Fruit fly (Drosophila melanogaster) ovary, adult (tissue): ENCODE measurements around the gene Pmm2.

Source experiments
- CG17801 ChIP-seq: fragments of 200-800 bp; optimal IDR thresholded peaks from 2 replicates; lab custom pipeline; 2019; ENCODE audit warnings: missing biosample characterization, mild to moderate bottlenecking, missing genetic modification characterization, moderate library complexity; ENCODE audit not compliant: partially characterized antibody

Gene Pmm2

DNA sequence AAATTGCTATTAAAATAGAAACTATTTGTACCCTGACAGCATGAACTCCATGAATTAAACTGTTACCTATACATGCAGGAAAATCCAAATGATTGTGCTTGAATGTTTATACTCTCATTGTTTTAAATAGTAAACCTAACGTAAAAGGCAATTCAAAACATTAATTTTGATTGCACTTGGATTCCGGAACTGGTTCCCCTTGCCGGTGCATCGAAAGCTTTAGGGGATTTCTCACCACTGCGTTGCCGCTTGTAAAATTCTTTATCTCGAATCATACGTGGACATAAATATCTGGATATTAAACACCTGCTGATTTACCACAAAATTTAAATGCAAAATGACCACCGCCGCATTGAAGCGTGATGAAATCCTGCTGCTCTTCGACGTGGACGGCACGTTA lies at the start of gene Pmm2:
Gene Pmm2, plus strand, starts transcription at position 273 of the 400 bp plus-strand sequence.
- peak; percentile 9 for TF ChIP-seq CG17801 (GFP tag; lab: Kevin White, UChicago)

DNA sequence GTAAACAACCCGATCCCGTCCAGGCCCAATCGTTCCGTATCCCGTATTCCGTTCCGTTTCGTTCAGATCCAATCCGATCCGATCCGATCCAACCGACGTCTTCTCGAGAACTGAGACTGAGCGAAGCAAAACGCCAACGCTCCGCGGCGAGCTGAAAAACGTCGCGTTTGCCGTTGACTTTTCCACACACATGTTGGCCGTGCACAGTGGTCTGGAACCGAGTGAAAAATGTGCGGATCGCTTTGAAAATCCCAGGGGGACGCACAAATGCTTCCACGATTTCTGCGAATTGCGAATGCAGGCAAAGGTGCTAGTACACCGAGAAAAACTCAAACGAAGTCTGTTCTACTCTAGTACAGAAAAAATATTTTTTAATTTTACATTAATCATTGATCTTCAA lies 49.4 kb upstream of the Pmm2 start, which contains the start of gene CG10663:
Gene CG10663, minus strand, starts transcription at position 88 of the 400 bp plus-strand sequence.
- TF ChIP-seq CG17801 (GFP tag; lab: Kevin White, UChicago), result no peak

- TF ChIP-seq CG17801 (GFP tag; lab: Kevin White, UChicago), result no peak
Observed at dm6 chr3L:12486175-12486574, 48.2 kb upstream of the Pmm2 start.

dm6 chr3L:12489952-12490351 lies 44.4 kb upstream of the Pmm2 start:
- no peak for TF ChIP-seq CG17801 (GFP tag; lab: Kevin White, UChicago)

dm6 chr3L:12490418-12491035 lies 43.9 kb upstream of the Pmm2 start, which contains the start of gene CG10660:
Gene CG10660, minus strand, starts transcription at chr3L:12490676.
- TF ChIP-seq CG17801 (GFP tag; lab: Kevin White, UChicago), result peak; percentile 86

DNA sequence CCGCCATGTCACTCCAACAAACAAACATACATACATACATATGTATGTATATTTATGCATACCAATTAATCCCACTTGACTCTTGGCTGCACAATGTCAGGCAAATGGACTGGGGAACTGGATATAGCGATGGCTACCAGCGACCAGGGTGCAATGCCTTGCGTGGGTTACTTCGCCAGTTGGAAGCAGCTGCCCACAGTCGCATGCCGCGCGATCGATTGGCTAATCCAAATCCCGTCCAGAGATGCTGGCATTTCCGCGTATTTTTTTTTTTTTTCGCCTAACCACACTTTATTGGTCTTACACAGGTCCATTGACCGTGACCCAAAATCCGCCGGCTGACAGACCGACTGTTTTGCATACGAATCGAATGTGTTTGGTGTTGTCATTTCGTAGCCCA lies 40.1 kb upstream of the Pmm2 start:
- no peak for TF ChIP-seq CG17801 (GFP tag; lab: Kevin White, UChicago)

- TF ChIP-seq CG17801 (GFP tag; lab: Kevin White, UChicago), result no peak
Observed at dm6 chr3L:12495312-12495725, 39.1 kb upstream of the Pmm2 start.

dm6 chr3L:12496428-12497344 lies 37.7 kb upstream of the Pmm2 start, which contains the start of gene CG10657:
Gene CG10657, minus strand, starts transcription at chr3L:12497216.
- no peak for TF ChIP-seq CG17801 (GFP tag; lab: Kevin White, UChicago)

DNA sequence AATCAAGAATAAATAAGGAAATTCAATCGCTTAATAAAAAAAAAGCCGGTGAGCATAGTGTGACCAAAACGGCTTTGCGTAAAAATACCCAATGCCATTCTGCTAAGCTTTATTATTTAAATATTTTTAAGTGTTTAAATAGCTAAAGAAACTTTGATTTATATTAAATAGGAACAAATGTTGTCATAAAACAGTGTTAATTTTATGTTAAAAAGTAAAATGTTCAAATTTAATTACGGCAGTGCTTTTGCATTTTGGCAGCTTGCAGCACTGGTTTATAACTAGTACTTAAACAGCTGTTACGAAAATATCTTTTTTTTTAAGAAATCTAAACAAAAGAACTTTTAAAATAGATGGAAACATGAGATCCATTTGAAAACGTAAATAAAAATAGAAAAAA lies 33.1 kb upstream of the Pmm2 start, which contains the start of the genes CG10638 and CG10681:
Gene CG10638, minus strand, starts transcription at position 63 of the 400 bp plus-strand sequence.
Gene CG10681, plus strand, starts transcription at position 265 of the 400 bp plus-strand sequence.
- peak; percentile 80 for TF ChIP-seq CG17801 (GFP tag; lab: Kevin White, UChicago)

DNA sequence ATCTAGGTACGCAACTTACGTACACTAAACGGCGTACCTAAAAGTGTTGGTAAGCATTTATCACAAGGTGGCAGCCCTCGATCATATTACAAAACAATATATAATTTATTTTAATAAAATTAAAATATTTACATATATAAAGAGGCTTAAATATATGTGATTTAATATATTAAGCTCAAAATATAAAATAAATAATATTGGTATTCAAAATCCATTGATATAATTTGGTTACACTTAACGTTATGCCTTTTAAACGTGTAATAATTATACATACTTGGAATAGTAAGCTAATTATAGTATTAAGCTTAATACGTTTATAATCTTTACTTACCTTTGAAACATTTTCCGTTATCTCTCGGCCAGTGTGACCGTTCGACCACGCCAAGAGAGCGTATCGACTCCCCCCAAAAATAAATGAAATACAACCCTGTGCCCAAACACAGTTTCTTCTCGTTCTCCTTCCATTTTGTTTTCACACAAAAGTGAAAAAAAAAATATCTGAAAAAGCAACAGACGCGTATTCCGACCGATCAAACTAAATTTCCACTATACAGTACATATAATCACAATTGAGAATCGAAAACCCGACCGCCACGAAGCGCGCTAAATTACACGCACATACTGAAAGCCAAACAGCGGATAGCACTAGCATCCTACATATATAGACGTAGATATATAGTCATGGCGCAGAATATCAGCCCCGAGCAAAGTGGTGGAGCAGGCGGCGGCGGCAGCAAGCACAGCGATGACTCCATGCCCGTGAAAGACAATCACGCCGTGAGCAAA lies 30.3 kb upstream of the Pmm2 start, which contains the start of the genes CG10646 and vih:
Gene CG10646, minus strand, starts transcription at position 30 of the 786 bp plus-strand sequence.
Gene vih, plus strand, starts transcription at position 428 of the 786 bp plus-strand sequence.
- peak; percentile 35 for TF ChIP-seq CG17801 (GFP tag; lab: Kevin White, UChicago)

- no peak for TF ChIP-seq CG17801 (GFP tag; lab: Kevin White, UChicago)
Observed at dm6 chr3L:12505990-12506389, 28.4 kb upstream of the Pmm2 start.

DNA sequence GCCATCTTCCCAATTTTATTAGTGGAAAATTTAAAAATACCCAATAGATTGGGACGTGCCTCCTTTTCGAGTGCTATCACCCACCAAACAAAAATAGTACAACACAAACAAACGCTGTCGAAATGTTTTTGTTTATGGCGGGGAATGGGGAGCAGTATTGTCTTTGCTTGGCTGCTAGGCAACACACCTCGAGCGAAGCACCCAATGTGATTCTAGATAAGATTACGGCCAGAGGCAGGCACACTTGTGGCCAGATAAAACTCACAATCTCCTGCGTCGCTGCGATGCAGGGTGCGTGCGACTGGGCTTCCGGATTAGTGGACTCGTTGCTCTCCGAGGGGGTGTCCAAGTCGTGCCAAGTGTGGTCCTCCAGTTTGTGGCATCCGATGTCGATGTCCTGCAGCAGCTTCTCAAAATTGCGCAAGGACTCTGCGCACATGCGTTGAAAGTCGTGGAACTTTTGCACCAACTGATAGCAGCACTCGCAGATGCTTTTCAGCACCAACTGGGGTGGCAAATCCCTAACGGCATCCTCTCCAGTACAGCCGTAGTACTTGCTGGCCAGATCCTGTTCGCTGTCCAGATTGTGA lies 27.3 kb upstream of the Pmm2 start:
- no peak for TF ChIP-seq CG17801 (GFP tag; lab: Kevin White, UChicago)

DNA sequence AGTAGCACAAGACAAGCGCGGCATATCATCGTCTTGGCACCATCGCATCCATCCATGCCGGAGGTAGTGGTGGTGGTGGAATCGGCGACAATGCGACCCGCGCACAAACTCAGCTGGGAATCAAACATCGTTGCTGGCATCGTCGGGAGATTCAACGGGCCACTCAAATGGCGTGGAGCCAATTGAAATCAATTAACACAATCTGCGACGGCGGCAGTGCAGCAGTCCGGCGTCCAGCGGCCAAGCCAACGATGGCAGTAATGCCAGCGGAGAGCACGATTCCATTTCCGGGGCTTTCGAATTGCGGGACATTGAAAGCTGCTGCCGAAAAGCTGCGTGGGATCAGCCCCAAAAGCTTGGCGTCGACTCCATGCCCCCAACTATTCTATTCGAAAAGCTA lies 26.8 kb upstream of the Pmm2 start, which contains the start of gene CG10654:
Gene CG10654, minus strand, starts transcription at position 270 of the 400 bp plus-strand sequence.
- TF ChIP-seq CG17801 (GFP tag; lab: Kevin White, UChicago), result no peak

dm6 chr3L:12514762-12515215 lies 19.6 kb upstream of the Pmm2 start, which contains the start of the genes sti and tral:
Gene sti, minus strand, starts transcription at chr3L:12514815.
Gene tral, plus strand, starts transcription at chr3L:12515059.
- peak; percentile 82 for TF ChIP-seq CG17801 (GFP tag; lab: Kevin White, UChicago)
